Worm (Caenorhabditis elegans): Measurements from ENCODE around the gene F26F4.9.
A peak's percentile ranks its signal among the peaks of the same experiment; 100 is the strongest.

F26F4.9 gene

ce11 chrIII:4951210-4951609 is 38.9 kb upstream of the F26F4.9 start:
- TF ChIP-seq elt-4 (tag; optimal IDR thresholded peaks at IDR 0.05) (peak; percentile 20), F13H6.1 (tag; optimal IDR thresholded peaks at IDR 0.05) (no peak)

- TF ChIP-seq syd-9 (tag; optimal IDR thresholded peaks at IDR 0.05) (no peak), gmeb-2 (tag; optimal IDR thresholded peaks at IDR 0.05) (no peak), madf-2 (tag; optimal IDR thresholded peaks at IDR 0.05) (no peak), pha-4 (tag; optimal IDR thresholded peaks at IDR 0.05) (no peak), nhr-232 (tag; optimal IDR thresholded peaks at IDR 0.05) (no peak)
These were observed 38.0 kb upstream of the F26F4.9 start for ce11 chrIII:4950345-4950744.

- no peak for TF ChIP-seq ceh-2 (tag; optimal IDR thresholded peaks at IDR 0.05)
- TF ChIP-seq K02D7.2 (tag; optimal IDR thresholded peaks at IDR 0.05): no peak
- no peak for TF ChIP-seq lim-6 (tag; optimal IDR thresholded peaks at IDR 0.05)
- peak; percentile 11 for TF ChIP-seq nfya-1 (tag; optimal IDR thresholded peaks at IDR 0.05)
- no peak for TF ChIP-seq elt-2 (tag; optimal IDR thresholded peaks at IDR 0.05)
- no peak for TF ChIP-seq sox-2 (GFP tag; IDR thresholded peaks at IDR 0.05)
- no peak for TF ChIP-seq unc-86 (tag; optimal IDR thresholded peaks at IDR 0.05)
- no peak for TF ChIP-seq odd-2 (tag; optimal IDR thresholded peaks at IDR 0.05)
- no peak for TF ChIP-seq fkh-6 (tag; optimal IDR thresholded peaks at IDR 0.05)
- no peak for TF ChIP-seq eyg-1 (tag; optimal IDR thresholded peaks at IDR 0.05)
- no peak for TF ChIP-seq lin-11 (tag; optimal IDR thresholded peaks at IDR 0.05)
- TF ChIP-seq sox-4 (tag; optimal IDR thresholded peaks at IDR 0.05): no peak
- TF ChIP-seq npax-4 (tag; optimal IDR thresholded peaks at IDR 0.05): no peak
- TF ChIP-seq nhr-11 (tag; optimal IDR thresholded peaks at IDR 0.05): no peak
- TF ChIP-seq ztf-16 (tag; optimal IDR thresholded peaks at IDR 0.05): no peak
- peak; percentile 27 for TF ChIP-seq ets-4 (tag; optimal IDR thresholded peaks at IDR 0.05)
- no peak for TF ChIP-seq mec-3 (tag; optimal IDR thresholded peaks at IDR 0.05; ENCODE audit: borderline replicate concordance)
- TF ChIP-seq unc-55 (GFP tag; optimal IDR thresholded peaks at IDR 0.05): no peak
- no peak for TF ChIP-seq fax-1 (tag; optimal IDR thresholded peaks at IDR 0.05)
- peak; percentile 4 for TF ChIP-seq tbx-7 (tag; optimal IDR thresholded peaks at IDR 0.05)
- TF ChIP-seq pha-4 (tag; optimal IDR thresholded peaks at IDR 0.05): no peak
- no peak for TF ChIP-seq pax-1 (tag; optimal IDR thresholded peaks at IDR 0.05)
- peak; percentile 49 for TF ChIP-seq sdc-2 (tag; optimal IDR thresholded peaks at IDR 0.05)
- peak; percentile 30 for TF ChIP-seq pros-1 (tag; optimal IDR thresholded peaks at IDR 0.05)
- no peak for TF ChIP-seq hlh-6 (tag; optimal IDR thresholded peaks at IDR 0.05)
- TF ChIP-seq unc-3 (GFP tag; conservative IDR thresholded peaks at IDR 0.05): no peak
- no peak for TF ChIP-seq unc-3 (tag; optimal IDR thresholded peaks at IDR 0.05)
- TF ChIP-seq pat-9 (tag; optimal IDR thresholded peaks at IDR 0.05): no peak
- TF ChIP-seq ceh-24 (tag; optimal IDR thresholded peaks at IDR 0.05): no peak
- peak; percentile 17 for TF ChIP-seq ceh-19 (GFP tag; optimal IDR thresholded peaks at IDR 0.05)
- peak; percentile 43 for TF ChIP-seq T23F11.4 (GFP tag; optimal IDR thresholded peaks at IDR 0.05)
- no peak for TF ChIP-seq ceh-22 (tag; optimal IDR thresholded peaks at IDR 0.05)
- no peak for TF ChIP-seq syd-9 (tag; optimal IDR thresholded peaks at IDR 0.05)
- no peak for TF ChIP-seq ahr-1 (tag; optimal IDR thresholded peaks at IDR 0.05)
- no peak for TF ChIP-seq ceh-48 (tag; optimal IDR thresholded peaks at IDR 0.05)
- TF ChIP-seq ceh-14 (tag; optimal IDR thresholded peaks at IDR 0.05): no peak
- peak; percentile 50 for TF ChIP-seq ceh-31 (tag; optimal IDR thresholded peaks at IDR 0.05)
- TF ChIP-seq C08G9.2 (tag; optimal IDR thresholded peaks at IDR 0.05): peak; percentile 42
- TF ChIP-seq pqm-1 (tag; optimal IDR thresholded peaks at IDR 0.05): no peak
- peak; percentile 45 for TF ChIP-seq dmd-4 (tag; optimal IDR thresholded peaks at IDR 0.05; ENCODE audit: borderline replicate concordance)
- peak; percentile 47 for TF ChIP-seq F13H6.1 (tag; optimal IDR thresholded peaks at IDR 0.05)
- no peak for TF ChIP-seq ttx-3 (tag; optimal IDR thresholded peaks at IDR 0.05)
- TF ChIP-seq hlh-30 (tag; optimal IDR thresholded peaks at IDR 0.05; ENCODE audit: insufficient read depth): peak; percentile 23
- no peak for TF ChIP-seq ama-1 (optimal IDR thresholded peaks at IDR 0.05)
- no peak for TF ChIP-seq ceh-30 (tag; optimal IDR thresholded peaks at IDR 0.05)
- peak; percentile 23 for TF ChIP-seq rnt-1 (tag; optimal IDR thresholded peaks at IDR 0.05)
- no peak for TF ChIP-seq unc-42 (tag; optimal IDR thresholded peaks at IDR 0.05)
These were observed 36.3 kb upstream of the F26F4.9 start for ce11 chrIII:4948631-4949030.

Data from whole organism, late embryonic.